Worm (Caenorhabditis elegans) whole organism, L1 larva: ENCODE data around the gene his-70.

Experiments
- C04F5.9 ChIP-seq: sonication (generic microtip); optimal IDR thresholded peaks from 2 replicates; lab custom pipeline; 2016; ENCODE audit warnings: missing genetic modification characterization, missing compliant biosample characterization
- blmp-1 ChIP-seq: fragments of 150-350 bp; optimal IDR thresholded peaks from 2 replicates; lab custom pipeline; 2014; ENCODE audit warnings: missing biosample characterization, missing genetic modification characterization
- ceh-8 ChIP-seq: fragments of 200-800 bp; sonication (Bioruptor generic); optimal IDR thresholded peaks from 2 replicates; lab custom pipeline; 2018; ENCODE audit warnings: mild to moderate bottlenecking, missing genetic modification characterization, moderate library complexity, missing compliant biosample characterization
- ceh-82 ChIP-seq, 3 experiments: fragments of 150-350 bp in 1 of 3; sonication (generic microtip) in 2 of 3; optimal IDR thresholded peaks; 2 replicates each; lab custom pipeline; 2014 to 2017; ENCODE audit warnings: missing biosample characterization in 3 of 3, missing genetic modification characterization in 3 of 3
- ceh-90 ChIP-seq: sonication (generic microtip); optimal IDR thresholded peaks from 2 replicates; lab custom pipeline; 2016; ENCODE audit warnings: missing genetic modification characterization, missing compliant biosample characterization
- dsc-1 ChIP-seq: sonication (generic microtip); optimal IDR thresholded peaks from 2 replicates; lab custom pipeline; 2016; ENCODE audit warnings: mild to moderate bottlenecking, missing genetic modification characterization, missing compliant biosample characterization
- efl-1 ChIP-seq, 4 experiments: fragments of 150-350 bp; optimal IDR thresholded peaks in 3 of 4; peaks in 1 of 4; 1 replicate in 1 of 4; 2 replicates in 3 of 4; lab custom pipeline; 2014; ENCODE audit warnings: missing biosample characterization in 2 of 4, missing genetic modification characterization in 2 of 4, missing genetic modification reagents in 2 of 4
- efl-3 ChIP-seq: fragments of 200-800 bp; sonication (Bioruptor generic); optimal IDR thresholded peaks from 2 replicates; lab custom pipeline; 2018; ENCODE audit warnings: mild to moderate bottlenecking, missing genetic modification characterization, missing compliant biosample characterization
- egl-13 ChIP-seq: sonication (generic microtip); optimal IDR thresholded peaks from 2 replicates; lab custom pipeline; 2016; ENCODE audit warnings: missing genotype, missing genetic modification reagents, missing genetic modification characterization, missing compliant biosample characterization
- egl-27 ChIP-seq, 2 experiments: fragments of 150-350 bp in 1 of 2; sonication (generic microtip); optimal IDR thresholded peaks; 3 replicates each; lab custom pipeline; 2017 to 2018; ENCODE audit warnings: missing biosample characterization in 2 of 2, missing genetic modification characterization in 2 of 2, missing genetic modification reagents in 2 of 2
- elt-3 ChIP-seq, 6 experiments: fragments of 150-350 bp in 1 of 6; sonication (generic microtip); optimal IDR thresholded peaks; 2 replicates each; lab custom pipeline; 2017 to 2018; ENCODE audit warnings: missing biosample characterization in 6 of 6, missing genetic modification characterization in 6 of 6, inconsistent platforms in 1 of 6
- ets-5 ChIP-seq: fragments of 200-800 bp; sonication (Bioruptor generic); IDR thresholded peaks from 2 replicates; pipeline ENCODE4 v1.3.6; 2022; ENCODE audit warnings: missing genetic modification characterization, missing compliant biosample characterization
- fkh-4 ChIP-seq: sonication (generic microtip); optimal IDR thresholded peaks from 2 replicates; lab custom pipeline; 2016; ENCODE audit warnings: missing compliant biosample characterization, missing genetic modification characterization, borderline replicate concordance
- grh-1 ChIP-seq: fragments of 200-800 bp; sonication (Bioruptor generic); IDR thresholded peaks from 2 replicates; pipeline ENCODE4 v1.3.6; 2022; ENCODE audit warnings: missing genetic modification reagents, missing genetic modification characterization, missing compliant biosample characterization
- irx-1 ChIP-seq: sonication (generic microtip); optimal IDR thresholded peaks from 2 replicates; lab custom pipeline; 2016; ENCODE audit warnings: missing genetic modification characterization, missing compliant biosample characterization
- lin-14 ChIP-seq: fragments of 200-800 bp; sonication (Bioruptor generic); optimal IDR thresholded peaks from 2 replicates; lab custom pipeline; 2018; ENCODE audit warnings: mild to moderate bottlenecking, missing genetic modification characterization, moderate library complexity, missing compliant biosample characterization
- lin-15B ChIP-seq: fragments of 150-350 bp; sonication (generic microtip); optimal IDR thresholded peaks from 3 replicates; lab custom pipeline; 2014; ENCODE audit warnings: missing biosample characterization, missing genetic modification characterization
- lin-35 ChIP-seq, 2 experiments: fragments of 150-350 bp; optimal IDR thresholded peaks; 2 replicates each; lab custom pipeline; 2014; ENCODE audit warnings: missing biosample characterization in 2 of 2, missing genetic modification characterization in 2 of 2, missing genetic modification reagents in 2 of 2
- lin-39 ChIP-seq: fragments of 150-350 bp; optimal IDR thresholded peaks from 2 replicates; lab custom pipeline; 2014; ENCODE audit warnings: missing biosample characterization, missing genetic modification reagents, missing genetic modification characterization
- lir-3 ChIP-seq: sonication (generic microtip); optimal IDR thresholded peaks from 2 replicates; lab custom pipeline; 2016; ENCODE audit warnings: mild to moderate bottlenecking, missing genetic modification characterization, moderate library complexity, missing compliant biosample characterization; ENCODE audit not compliant: poor library complexity
- lsy-2 ChIP-seq, 2 experiments: fragments of 150-350 bp; optimal IDR thresholded peaks; 2 replicates each; lab custom pipeline; 2014; ENCODE audit warnings: missing biosample characterization in 2 of 2, missing genetic modification characterization in 2 of 2
- mab-9 ChIP-seq: fragments of 200-800 bp; sonication (Bioruptor generic); IDR thresholded peaks from 2 replicates; pipeline ENCODE4 v1.3.6; 2022; ENCODE audit warnings: missing genetic modification reagents, missing genetic modification characterization, missing compliant biosample characterization
- mef-2 ChIP-seq: fragments of 150-350 bp; optimal IDR thresholded peaks from 2 replicates; lab custom pipeline; 2014; ENCODE audit warnings: missing biosample characterization, missing genetic modification characterization
- mep-1 ChIP-seq: fragments of 150-350 bp; optimal IDR thresholded peaks from 2 replicates; lab custom pipeline; 2014; ENCODE audit warnings: missing biosample characterization, missing genetic modification characterization
- nhr-11 ChIP-seq: fragments of 150-350 bp; optimal IDR thresholded peaks from 2 replicates; lab custom pipeline; 2014; ENCODE audit warnings: missing biosample characterization, missing genetic modification characterization
- nhr-12 ChIP-seq: sonication (generic microtip); optimal IDR thresholded peaks from 2 replicates; lab custom pipeline; 2017; ENCODE audit warnings: missing biosample characterization, missing genetic modification characterization
- nhr-19 ChIP-seq: fragments of 200-800 bp; sonication (Bioruptor generic); conservative IDR thresholded peaks from 2 replicates; pipeline ENCODE4 v1.3.6; 2022; ENCODE audit warnings: missing genetic modification characterization, missing compliant biosample characterization
- nhr-20 ChIP-seq: sonication (generic microtip); optimal IDR thresholded peaks from 2 replicates; lab custom pipeline; 2016; ENCODE audit warnings: mild to moderate bottlenecking, missing genetic modification characterization, missing compliant biosample characterization
- nhr-237 ChIP-seq: fragments of 150-350 bp; optimal IDR thresholded peaks from 2 replicates; lab custom pipeline; 2014; ENCODE audit warnings: missing biosample characterization, missing genetic modification characterization
- nhr-28 ChIP-seq: fragments of 150-350 bp; optimal IDR thresholded peaks from 2 replicates; lab custom pipeline; 2014; ENCODE audit warnings: missing biosample characterization, missing genetic modification characterization
- nhr-47 ChIP-seq: sonication (generic microtip); optimal IDR thresholded peaks from 2 replicates; lab custom pipeline; 2016; ENCODE audit warnings: mild to moderate bottlenecking, missing genetic modification characterization, moderate library complexity, missing compliant biosample characterization
- nhr-76 ChIP-seq: sonication (generic microtip); optimal IDR thresholded peaks from 2 replicates; lab custom pipeline; 2017; ENCODE audit warnings: missing biosample characterization, missing genetic modification characterization
- nhr-85 ChIP-seq: sonication (generic microtip); peaks from one replicate; lab custom pipeline; 2016; ENCODE audit warnings: missing genetic modification characterization, inconsistent platforms, missing compliant biosample characterization
- pag-3 ChIP-seq: sonication (generic microtip); optimal IDR thresholded peaks from 2 replicates; lab custom pipeline; 2017; ENCODE audit warnings: missing genetic modification characterization, mild to moderate bottlenecking, missing compliant biosample characterization, antibody characterized with exemption, borderline replicate concordance; ENCODE audit not compliant: insufficient read depth
- rnt-1 ChIP-seq: sonication (generic microtip); optimal IDR thresholded peaks from 2 replicates; lab custom pipeline; 2016; ENCODE audit warnings: mild to moderate bottlenecking, missing genetic modification characterization, moderate library complexity, missing compliant biosample characterization
- skn-1 ChIP-seq: fragments of 150-350 bp; optimal IDR thresholded peaks from 2 replicates; lab custom pipeline; 2014; ENCODE audit warnings: missing biosample characterization, missing genetic modification characterization
- sox-4 ChIP-seq: sonication (generic microtip); optimal IDR thresholded peaks from 2 replicates; lab custom pipeline; 2016; ENCODE audit warnings: missing genetic modification characterization, missing compliant biosample characterization
- tbx-2 ChIP-seq: sonication (generic microtip); optimal IDR thresholded peaks from 2 replicates; lab custom pipeline; 2016; ENCODE audit warnings: missing genetic modification characterization, missing compliant biosample characterization
- vab-15 ChIP-seq: sonication (generic microtip); optimal IDR thresholded peaks from 2 replicates; lab custom pipeline; 2017; ENCODE audit warnings: missing genotype, mild to moderate bottlenecking, missing genetic modification characterization, missing compliant biosample characterization
- zip-4 ChIP-seq: fragments of 200-800 bp; sonication (Bioruptor generic); optimal IDR thresholded peaks from 2 replicates; lab custom pipeline; 2018; ENCODE audit warnings: mild to moderate bottlenecking, missing genetic modification characterization, moderate library complexity, missing compliant biosample characterization
- ztf-4 ChIP-seq: fragments of 150-350 bp; optimal IDR thresholded peaks from 2 replicates; lab custom pipeline; 2014; ENCODE audit warnings: missing biosample characterization, missing genetic modification characterization

Gene his-70

ce11 chrIII:4099884-4100596 lies 40.1 kb upstream of the his-70 start (continued):
- TF ChIP-seq lin-39, result peak; percentile 56
- no peak for TF ChIP-seq egl-13 (tag; lab: Kevin White, UChicago)
- no peak for TF ChIP-seq vab-15 (tag; lab: Kevin White, UChicago)
- TF ChIP-seq ceh-82 (tag; optimal IDR thresholded peaks at IDR 0.05; lab: Kevin White, UChicago), result peak in 1 of 3 experiments; percentile 24
- TF ChIP-seq ets-5 (GFP tag; lab: Robert Waterston, UW), result no peak
- peak; percentile 34 for TF ChIP-seq nhr-237
- TF ChIP-seq nhr-47, result peak; percentile 50
- no peak for TF ChIP-seq dsc-1 (tag; lab: Kevin White, UChicago)
- peak; percentile 94 for TF ChIP-seq blmp-1
- TF ChIP-seq elt-3 (tag; optimal IDR thresholded peaks at IDR 0.05; lab: Kevin White, UChicago), result peak in 5 of 6 experiments; percentile 8 to 93 (median 41)
- TF ChIP-seq lin-15B, result no peak
- TF ChIP-seq nhr-28 (tag; lab: Kevin White, UChicago), result no peak
- peak; percentile 78 for TF ChIP-seq pag-3 (tag; lab: Kevin White, UChicago)
- no peak for TF ChIP-seq nhr-11 (tag; lab: Kevin White, UChicago)
- no peak for TF ChIP-seq nhr-12 (tag; lab: Kevin White, UChicago)
- peak; percentile 98 for TF ChIP-seq nhr-85
- TF ChIP-seq ztf-4 (tag; lab: Kevin White, UChicago), result peak; percentile 48
- TF ChIP-seq mef-2, result no peak
- TF ChIP-seq irx-1 (tag; lab: Kevin White, UChicago), result peak; percentile 28
- peak; percentile 24 to 54 for TF ChIP-seq efl-1 (optimal IDR thresholded peaks at IDR 0.05; lab: Kevin White, UChicago)
- TF ChIP-seq efl-1 (GFP tag; optimal IDR thresholded peaks at IDR 0.05 in 1 of 2; lab: Kevin White, UChicago), result peak; percentile 28 to 95
- peak; percentile 50 for TF ChIP-seq lir-3 (tag; lab: Kevin White, UChicago)
- TF ChIP-seq zip-4 (GFP tag; lab: Kevin White, UChicago), result no peak
- TF ChIP-seq C04F5.9, result no peak
- TF ChIP-seq skn-1, result peak; percentile 88
- no peak for TF ChIP-seq efl-3
- peak; percentile 83 for TF ChIP-seq mep-1 (tag; lab: Kevin White, UChicago)
- no peak for TF ChIP-seq egl-27 (tag; optimal IDR thresholded peaks at IDR 0.05; lab: Kevin White, UChicago)
- peak; percentile 74 to 88 for TF ChIP-seq lsy-2 (tag; optimal IDR thresholded peaks at IDR 0.05; lab: Kevin White, UChicago)
- TF ChIP-seq fkh-4 (tag; lab: Kevin White, UChicago), result no peak
- peak; percentile 94 for TF ChIP-seq lin-14 (GFP tag; lab: Kevin White, UChicago)
- peak; percentile 31 for TF ChIP-seq rnt-1 (tag; lab: Kevin White, UChicago)
- TF ChIP-seq nhr-19 (GFP tag; lab: Robert Waterston, UW), result peak; percentile 77
- peak; percentile 69 for TF ChIP-seq grh-1
- TF ChIP-seq ceh-90, result no peak

ce11 chrIII:4098751-4099150 lies 38.8 kb upstream of the his-70 start:
- TF ChIP-seq lin-39 (no peak), nhr-76 (no peak), nhr-47 (no peak), tbx-2 (tag; lab: Kevin White, UChicago) (no peak), nhr-85 (peak; percentile 42), ceh-8 (GFP tag; lab: Kevin White, UChicago) (no peak), lin-35 (GFP tag; optimal IDR thresholded peaks at IDR 0.05; lab: Kevin White, UChicago) (no peak), lin-14 (GFP tag; lab: Kevin White, UChicago) (no peak), nhr-20 (peak; percentile 15), nhr-19 (GFP tag; lab: Robert Waterston, UW) (no peak), mab-9 (GFP tag; lab: Robert Waterston, UW) (no peak), efl-1 (optimal IDR thresholded peaks at IDR 0.05; lab: Kevin White, UChicago) (no peak), efl-1 (GFP tag; optimal IDR thresholded peaks at IDR 0.05 in 1 of 2; lab: Kevin White, UChicago) (peak in 1 of 2 experiments; percentile 90), ztf-4 (tag; lab: Kevin White, UChicago) (no peak), fkh-4 (tag; lab: Kevin White, UChicago) (no peak), sox-4 (tag; lab: Kevin White, UChicago) (no peak)
